Worm (Caenorhabditis elegans) whole organism, mixed stage, embryonic: ENCODE data around the gene clec-144.

Experiments
- M03D4.4 ChIP-seq: sonication (generic microtip); optimal IDR thresholded peaks from 2 replicates; lab custom pipeline; 2017; ENCODE audit warnings: mild to moderate bottlenecking, missing genetic modification characterization, missing compliant biosample characterization
- bed-3 ChIP-seq: fragments of 200-800 bp; sonication (Bioruptor generic); optimal IDR thresholded peaks from 3 replicates; lab custom pipeline; 2018; ENCODE audit warnings: mild to moderate bottlenecking, missing genetic modification characterization, moderate library complexity, missing compliant biosample characterization
- blmp-1 ChIP-seq: fragments of 150-350 bp; optimal IDR thresholded peaks from 2 replicates; lab custom pipeline; 2014; ENCODE audit warnings: missing biosample characterization, missing genetic modification characterization
- ceh-39 ChIP-seq: fragments of 150-350 bp; optimal IDR thresholded peaks from 2 replicates; lab custom pipeline; 2014; ENCODE audit warnings: missing biosample characterization, missing genetic modification characterization
- ceh-43 ChIP-seq: fragments of 200-800 bp; sonication (Bioruptor generic); optimal IDR thresholded peaks from 2 replicates; lab custom pipeline; 2018; ENCODE audit warnings: mild to moderate bottlenecking, missing genetic modification characterization, moderate library complexity, missing compliant biosample characterization
- ceh-83 ChIP-seq: fragments of 200-800 bp; sonication (Bioruptor generic); optimal IDR thresholded peaks from 2 replicates; lab custom pipeline; 2018; ENCODE audit warnings: mild to moderate bottlenecking, missing genetic modification characterization, missing compliant biosample characterization
- cnd-1 ChIP-seq: fragments of 200-800 bp; sonication (Bioruptor generic); optimal IDR thresholded peaks from 2 replicates; lab custom pipeline; 2018; ENCODE audit warnings: mild to moderate bottlenecking, missing genetic modification characterization, missing compliant biosample characterization
- drap-1 ChIP-seq: fragments of 200-800 bp; sonication (Bioruptor generic); optimal IDR thresholded peaks from 3 replicates; lab custom pipeline; 2018; ENCODE audit warnings: mild to moderate bottlenecking, missing genetic modification characterization, missing compliant biosample characterization
- elt-1 ChIP-seq: sonication (generic microtip); optimal IDR thresholded peaks from 2 replicates; lab custom pipeline; 2017; ENCODE audit warnings: missing genetic modification characterization, mild to moderate bottlenecking, missing compliant biosample characterization, antibody characterized with exemption, moderate library complexity, borderline replicate concordance; ENCODE audit not compliant: insufficient read depth
- elt-3 ChIP-seq: fragments of 150-350 bp; optimal IDR thresholded peaks from 2 replicates; lab custom pipeline; 2014; ENCODE audit warnings: missing biosample characterization, missing genetic modification characterization
- flh-1 ChIP-seq: fragments of 200-800 bp; sonication (Bioruptor generic); optimal IDR thresholded peaks from 2 replicates; lab custom pipeline; 2018; ENCODE audit warnings: mild to moderate bottlenecking, missing genetic modification characterization, moderate library complexity, missing compliant biosample characterization
- hlh-1 ChIP-seq: fragments of 150-350 bp; optimal IDR thresholded peaks from 2 replicates; lab custom pipeline; 2014; ENCODE audit warnings: missing biosample characterization, missing genetic modification reagents, missing genetic modification characterization
- lin-13 ChIP-seq: fragments of 150-350 bp; optimal IDR thresholded peaks from 2 replicates; lab custom pipeline; 2014; ENCODE audit warnings: missing biosample characterization, missing genetic modification characterization
- lsy-2 ChIP-seq: fragments of 150-350 bp; optimal IDR thresholded peaks from 2 replicates; lab custom pipeline; 2014; ENCODE audit warnings: missing biosample characterization, missing genetic modification characterization
- mab-5 ChIP-seq: fragments of 150-350 bp; optimal IDR thresholded peaks from 2 replicates; lab custom pipeline; 2014; ENCODE audit warnings: missing biosample characterization, missing genetic modification characterization
- mep-1 ChIP-seq: fragments of 150-350 bp; optimal IDR thresholded peaks from 2 replicates; lab custom pipeline; 2017; ENCODE audit warnings: missing biosample characterization, missing genetic modification reagents, missing genetic modification characterization, inconsistent platforms
- mls-2 ChIP-seq: sonication (generic microtip); optimal IDR thresholded peaks from 2 replicates; lab custom pipeline; 2016; ENCODE audit warnings: mild to moderate bottlenecking, missing genetic modification characterization, moderate library complexity, missing compliant biosample characterization
- nhr-12 ChIP-seq: fragments of 150-350 bp; optimal IDR thresholded peaks from 2 replicates; lab custom pipeline; 2014; ENCODE audit warnings: missing biosample characterization, missing genetic modification characterization
- nhr-2 ChIP-seq: fragments of 150-350 bp; optimal IDR thresholded peaks from 2 replicates; lab custom pipeline; 2014; ENCODE audit warnings: missing biosample characterization, missing genetic modification characterization
- nhr-237 ChIP-seq: fragments of 150-350 bp; optimal IDR thresholded peaks from 2 replicates; lab custom pipeline; 2014; ENCODE audit warnings: missing biosample characterization, missing genetic modification characterization
- nhr-28 ChIP-seq: fragments of 150-350 bp; optimal IDR thresholded peaks from 2 replicates; lab custom pipeline; 2014; ENCODE audit warnings: missing biosample characterization, missing genetic modification characterization
- sem-2 ChIP-seq: fragments of 200-800 bp; sonication (Bioruptor generic); optimal IDR thresholded peaks from 2 replicates; lab custom pipeline; 2018; ENCODE audit warnings: mild to moderate bottlenecking, missing genetic modification characterization, missing compliant biosample characterization
- snpc-4 ChIP-seq: fragments of 150-350 bp; optimal IDR thresholded peaks from 2 replicates; lab custom pipeline; 2014; ENCODE audit warnings: missing biosample characterization, missing genetic modification characterization
- sptf-1 ChIP-seq: sonication (generic microtip); optimal IDR thresholded peaks from 2 replicates; lab custom pipeline; 2017; ENCODE audit warnings: mild to moderate bottlenecking, missing genetic modification characterization, moderate library complexity, missing compliant biosample characterization
- tbx-8 ChIP-seq: fragments of 200-800 bp; sonication (Bioruptor generic); optimal IDR thresholded peaks from 2 replicates; lab custom pipeline; 2018; ENCODE audit warnings: mild to moderate bottlenecking, missing genetic modification characterization, moderate library complexity, missing compliant biosample characterization
- unc-120 ChIP-seq: sonication (generic microtip); optimal IDR thresholded peaks from 2 replicates; lab custom pipeline; 2017; ENCODE audit warnings: missing genetic modification characterization, missing compliant biosample characterization; ENCODE audit not compliant: poor library complexity, severe bottlenecking
- unc-39 ChIP-seq: fragments of 150-350 bp; optimal IDR thresholded peaks from 2 replicates; lab custom pipeline; 2014; ENCODE audit warnings: missing biosample characterization, missing genetic modification characterization
- unc-62 ChIP-seq: fragments of 150-350 bp; optimal IDR thresholded peaks from 2 replicates; lab custom pipeline; 2014; ENCODE audit warnings: missing biosample characterization, missing genetic modification reagents, missing genetic modification characterization
- zip-8 ChIP-seq: fragments of 150-350 bp; optimal IDR thresholded peaks from 2 replicates; lab custom pipeline; 2014; ENCODE audit warnings: missing biosample characterization, missing genetic modification characterization
- ztf-11 ChIP-seq: fragments of 150-350 bp; optimal IDR thresholded peaks from 2 replicates; lab custom pipeline; 2014; ENCODE audit warnings: missing biosample characterization, missing genetic modification characterization

Gene clec-144

ce11 chrII:11856361-11856760 is 24.0 kb upstream of the clec-144 start, which contains the start of gene clh-1:
Gene clh-1, minus strand, starts transcription at chrII:11856461.
- TF ChIP-seq blmp-1 = no peak
- no peak for TF ChIP-seq nhr-237
- TF ChIP-seq ztf-11 (tag; lab: Kevin White, UChicago) = no peak
- TF ChIP-seq nhr-12 (tag; lab: Kevin White, UChicago) = no peak
- TF ChIP-seq snpc-4 = no peak
- no peak for TF ChIP-seq tbx-8 (GFP tag; lab: Kevin White, UChicago)
- no peak for TF ChIP-seq unc-62 (GFP tag; lab: Kevin White, UChicago)
- no peak for TF ChIP-seq bed-3
- TF ChIP-seq lsy-2 (tag; lab: Kevin White, UChicago) = no peak
- no peak for TF ChIP-seq nhr-2
- TF ChIP-seq elt-1 (tag; lab: Kevin White, UChicago) = no peak
- no peak for TF ChIP-seq flh-1 (GFP tag; lab: Kevin White, UChicago)
- no peak for TF ChIP-seq lin-13 (tag; lab: Kevin White, UChicago)
- no peak for TF ChIP-seq ceh-43 (GFP tag; lab: Kevin White, UChicago)
- no peak for TF ChIP-seq nhr-28 (tag; lab: Kevin White, UChicago)
- TF ChIP-seq sptf-1 (tag; lab: Kevin White, UChicago) = no peak
- TF ChIP-seq unc-39 (tag; lab: Kevin White, UChicago) = no peak

DNA sequence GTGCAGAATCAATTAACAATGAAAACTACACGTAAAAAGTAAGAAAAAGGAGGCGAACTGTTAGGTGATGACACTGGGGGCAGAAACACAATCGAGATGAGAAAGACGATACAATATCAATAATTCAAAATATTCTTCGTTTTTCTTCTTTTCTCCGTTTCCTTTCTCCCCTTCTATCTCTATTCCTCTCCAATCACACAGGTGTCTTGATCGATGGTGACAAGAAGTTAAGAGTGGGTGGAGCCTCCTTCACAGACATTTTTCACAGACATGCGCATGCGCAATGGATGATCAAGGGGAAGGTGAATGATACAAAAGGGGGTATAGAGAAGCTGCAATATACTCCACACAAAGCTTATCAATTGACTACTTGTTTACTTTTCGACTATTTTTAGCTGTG is 22.4 kb upstream of the clec-144 start:
- no peak for TF ChIP-seq cnd-1
- TF ChIP-seq hlh-1 (tag; lab: Kevin White, UChicago) = no peak
- no peak for TF ChIP-seq blmp-1
- TF ChIP-seq sem-2 (GFP tag; lab: Kevin White, UChicago) = no peak
- TF ChIP-seq lsy-2 (tag; lab: Kevin White, UChicago) = no peak
- TF ChIP-seq nhr-12 (tag; lab: Kevin White, UChicago) = no peak
- no peak for TF ChIP-seq sptf-1 (tag; lab: Kevin White, UChicago)

ce11 chrII:11853108-11853507 is 20.7 kb upstream of the clec-144 start:
- TF ChIP-seq unc-39 (tag; lab: Kevin White, UChicago) = no peak
- TF ChIP-seq tbx-8 (GFP tag; lab: Kevin White, UChicago) = no peak
- TF ChIP-seq unc-120 = no peak
- TF ChIP-seq sem-2 (GFP tag; lab: Kevin White, UChicago) = no peak
- TF ChIP-seq nhr-2 = no peak
- TF ChIP-seq ceh-43 (GFP tag; lab: Kevin White, UChicago) = no peak
- TF ChIP-seq bed-3 = no peak
- no peak for TF ChIP-seq lsy-2 (tag; lab: Kevin White, UChicago)
- TF ChIP-seq cnd-1 = no peak
- TF ChIP-seq mep-1 (tag; lab: Kevin White, UChicago) = no peak
- no peak for TF ChIP-seq ceh-83 (GFP tag; lab: Kevin White, UChicago)
- TF ChIP-seq sptf-1 (tag; lab: Kevin White, UChicago) = no peak
- no peak for TF ChIP-seq mab-5 (tag; lab: Kevin White, UChicago)
- no peak for TF ChIP-seq flh-1 (GFP tag; lab: Kevin White, UChicago)
- no peak for TF ChIP-seq M03D4.4 (tag; lab: Kevin White, UChicago)
- TF ChIP-seq zip-8 (tag; lab: Kevin White, UChicago) = no peak
- no peak for TF ChIP-seq ceh-39 (tag; lab: Kevin White, UChicago)
- no peak for TF ChIP-seq elt-3 (tag; lab: Kevin White, UChicago)
- TF ChIP-seq ztf-11 (tag; lab: Kevin White, UChicago) = no peak
- TF ChIP-seq lin-13 (tag; lab: Kevin White, UChicago) = no peak

DNA sequence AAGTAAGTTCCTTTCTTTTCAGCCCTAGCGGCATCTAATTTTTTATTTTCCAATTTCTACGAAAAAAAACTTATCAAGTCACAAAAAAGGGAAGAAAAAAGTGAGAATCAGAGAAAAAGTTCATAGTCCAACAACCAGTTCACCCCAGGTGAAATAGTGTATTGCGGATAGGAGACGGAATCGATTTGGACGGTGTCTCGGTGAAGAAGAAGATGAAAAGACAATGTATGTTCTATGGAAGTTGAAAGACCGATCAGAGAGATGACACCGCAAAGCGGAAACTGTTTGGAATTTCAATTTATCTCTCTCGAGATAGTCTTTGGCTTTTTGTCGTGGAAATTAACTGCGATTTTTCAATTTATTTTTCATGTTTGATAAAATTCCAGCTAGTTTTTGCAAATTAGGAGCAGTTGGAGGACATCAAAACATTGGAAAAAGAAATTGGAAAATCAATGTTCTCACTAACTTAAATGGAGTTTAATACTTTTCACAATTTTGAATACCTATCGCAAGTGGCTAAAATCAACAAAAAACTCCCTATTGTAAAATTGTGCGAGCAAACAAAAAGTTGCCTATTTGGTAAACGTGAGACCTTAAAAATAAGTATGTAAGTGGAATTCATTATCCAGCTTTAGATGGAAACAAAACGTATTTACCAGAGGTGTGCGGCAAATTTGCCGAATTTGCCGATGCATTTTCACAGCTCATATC is 20.0 kb upstream of the clec-144 start:
- no peak for TF ChIP-seq nhr-2
- TF ChIP-seq sptf-1 (tag; lab: Kevin White, UChicago) = no peak
- no peak for TF ChIP-seq drap-1 (GFP tag; lab: Kevin White, UChicago)
- TF ChIP-seq blmp-1 = no peak
- no peak for TF ChIP-seq zip-8 (tag; lab: Kevin White, UChicago)
- TF ChIP-seq hlh-1 (tag; lab: Kevin White, UChicago) = no peak
- no peak for TF ChIP-seq bed-3
- TF ChIP-seq lin-13 (tag; lab: Kevin White, UChicago) = no peak
- no peak for TF ChIP-seq mls-2 (tag; lab: Kevin White, UChicago)
- no peak for TF ChIP-seq tbx-8 (GFP tag; lab: Kevin White, UChicago)
- TF ChIP-seq mep-1 (tag; lab: Kevin White, UChicago) = no peak
